Worm (Caenorhabditis elegans): ENCODE data around the gene C23F12.4.

The C23F12.4 gene

ce11 chrX:9347380-9347979, 39.7 kb upstream of the C23F12.4 start, which contains the start of gene oga-1:
Gene oga-1 (minus strand): TSS chrX:9347430.
- TF ChIP-seq nfyb-1 (GFP tag; IDR thresholded peaks at IDR 0.05) (peak; percentile 75; the same call in 1 of the 2 replicates), F37B4.10 (GFP tag; IDR thresholded peaks at IDR 0.05) (no peak), ztf-28 (GFP tag; IDR thresholded peaks at IDR 0.05) (no peak), dpff-1 (tag; optimal IDR thresholded peaks at IDR 0.05) (no peak), him-1 (tag; optimal IDR thresholded peaks at IDR 0.05) (no peak), let-607 (tag; optimal IDR thresholded peaks at IDR 0.05) (peak in 1 of 2 experiments; percentile 17), ekl-4 (GFP tag; IDR thresholded peaks at IDR 0.05) (peak; percentile 63), hmg-1.2 (GFP tag; IDR thresholded peaks at IDR 0.05) (peak; percentile 82), somi-1 (GFP tag; optimal IDR thresholded peaks at IDR 0.05) (peak; percentile 68), ceh-27 (GFP tag; optimal IDR thresholded peaks at IDR 0.05) (no peak), attf-5 (GFP tag; optimal IDR thresholded peaks at IDR 0.05) (no peak), aptf-3 (GFP tag; IDR thresholded peaks at IDR 0.05) (no peak), Y67H2A.10 (GFP tag; conservative IDR thresholded peaks at IDR 0.05) (peak; percentile 57; the same call in 1 of the 2 replicates), repo-1 (tag; optimal IDR thresholded peaks at IDR 0.05) (no peak), lir-1 (GFP tag; conservative IDR thresholded peaks at IDR 0.05) (0 out of 2 replicates have a peak, but pooled peaks have one; percentile 32), nhr-80 (tag; optimal IDR thresholded peaks at IDR 0.05) (peak; percentile 86), rcor-1 (GFP tag; IDR thresholded peaks at IDR 0.05) (0 out of 2 replicates have a peak, but pooled peaks have one; percentile 11), madf-6 (GFP tag; IDR thresholded peaks at IDR 0.05) (no peak), let-526 (GFP tag; IDR thresholded peaks at IDR 0.05) (peak; percentile 54; the same call in 1 of the 2 replicates), attf-6 (GFP tag; IDR thresholded peaks at IDR 0.05) (no peak), ZK185.1 (tag; optimal IDR thresholded peaks at IDR 0.05; ENCODE audit: poor library complexity, severe bottlenecking) (peak; percentile 23), pbrm-1 (GFP tag; IDR thresholded peaks at IDR 0.05) (peak; percentile 67; the same call in 1 of the 2 replicates), hsf-1 (GFP tag; IDR thresholded peaks at IDR 0.05) (peak; percentile 86), K11D2.4 (GFP tag; IDR thresholded peaks at IDR 0.05) (peak; percentile 58; the same call in 1 of the 2 replicates), madf-10 (tag; optimal IDR thresholded peaks at IDR 0.05) (peak; percentile 29), egrh-3 (GFP tag; IDR thresholded peaks at IDR 0.05) (peak; percentile 17; the same call in 1 of the 2 replicates), rpc-1 (optimal IDR thresholded peaks at IDR 0.05) (peak; percentile 19), rpc-1 (tag; optimal IDR thresholded peaks at IDR 0.05) (no peak), ets-4 (GFP tag; optimal IDR thresholded peaks at IDR 0.05) (peak; percentile 48)

ce11 chrX:9349844-9350556, 37.1 kb upstream of the C23F12.4 start, which contains the start of gene flp-20:
Gene flp-20 (minus strand): TSS chrX:9349894.
- TF ChIP-seq fkh-3 (tag; optimal IDR thresholded peaks at IDR 0.05) (no peak), dpff-1 (tag; optimal IDR thresholded peaks at IDR 0.05) (no peak), D2030.7 (GFP tag; IDR thresholded peaks at IDR 0.05) (no peak), Y67H2A.10 (GFP tag; conservative IDR thresholded peaks at IDR 0.05) (no peak), efl-1 (GFP tag; optimal IDR thresholded peaks at IDR 0.05) (no peak), gei-17 (GFP tag; optimal IDR thresholded peaks at IDR 0.05) (no peak), bed-1 (GFP tag; IDR thresholded peaks at IDR 0.05) (no peak), lin-35 (GFP tag; optimal IDR thresholded peaks at IDR 0.05) (no peak), K11D2.4 (GFP tag; IDR thresholded peaks at IDR 0.05) (no peak), ceh-91 (GFP tag; IDR thresholded peaks at IDR 0.05) (no peak), zim-3 (tag; optimal IDR thresholded peaks at IDR 0.05) (no peak)

Measured in whole organism, young adult.